Fruit fly (Drosophila melanogaster): ENCODE results near the gene Pp1-13C.

DNA sequence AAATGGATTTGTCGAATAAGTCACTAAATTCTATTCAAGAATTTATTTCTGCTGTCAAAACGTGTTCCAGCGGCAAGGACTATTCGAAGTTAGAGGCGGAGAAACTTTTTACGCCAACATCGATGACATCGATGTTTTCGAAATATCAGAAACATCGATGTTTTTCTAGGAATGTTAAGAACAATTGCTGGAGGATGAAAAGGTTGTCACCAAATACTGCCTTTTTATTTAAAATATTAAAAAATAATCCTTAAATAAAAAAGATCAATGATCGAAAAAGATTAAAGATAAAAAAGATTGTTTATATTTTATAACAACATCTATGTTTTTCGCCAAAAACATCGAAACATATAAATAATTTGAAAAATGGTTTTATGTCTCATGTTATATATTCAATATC lies 18.8 kb downstream of the Pp1-13C start, which contains the start of gene CG9123:
- TF ChIP-seq CG7045 (GFP tag; optimal IDR thresholded peaks at IDR 0.05) (no peak), pad (GFP tag; optimal IDR thresholded peaks at IDR 0.05) (no peak), CG33017 (tag; optimal IDR thresholded peaks at IDR 0.05) (no peak), Crg-1 (GFP tag; optimal IDR thresholded peaks at IDR 0.05) (no peak), CG12768 (GFP tag; optimal IDR thresholded peaks at IDR 0.05) (no peak)
